Fruit fly (Drosophila melanogaster): ENCODE results near the gene GlcAT-S.

The GlcAT-S gene

dm6 chr2L:9576269-9576933 lies 39.9 kb upstream of the GlcAT-S start, which contains the start of gene Mtpalpha (continued):
- no peak for TF ChIP-seq shn (GFP tag; optimal IDR thresholded peaks at IDR 0.05)
- no peak for TF ChIP-seq zen (tag; optimal IDR thresholded peaks at IDR 0.05)
- peak; percentile 20 for TF ChIP-seq CG15269 (tag; optimal IDR thresholded peaks at IDR 0.05)
- TF ChIP-seq phol (tag; optimal IDR thresholded peaks at IDR 0.05), result peak; percentile 27
- peak; percentile 34 for TF ChIP-seq Side (GFP tag; optimal IDR thresholded peaks at IDR 0.05)
- no peak for TF ChIP-seq otp (GFP tag; IDR thresholded peaks at IDR 0.05)
- peak; percentile 48 for TF ChIP-seq CG13424 (tag; optimal IDR thresholded peaks at IDR 0.05)
- TF ChIP-seq CG5180 (GFP tag; optimal IDR thresholded peaks at IDR 0.05), result no peak
- TF ChIP-seq Ada2b (GFP tag; IDR thresholded peaks at IDR 0.05), result no peak
- TF ChIP-seq CG18011 (GFP tag; optimal IDR thresholded peaks at IDR 0.05), result no peak
- TF ChIP-seq gsb-n (tag; optimal IDR thresholded peaks at IDR 0.05), result no peak
- peak; percentile 58 for TF ChIP-seq Ets65A (GFP tag)
- TF ChIP-seq CG17361 (GFP tag; IDR thresholded peaks at IDR 0.05), result 0 out of 3 replicates have a peak, but pooled peaks have one; percentile 49
- TF ChIP-seq E2f1 (GFP tag; IDR thresholded peaks at IDR 0.05), result no peak
- TF ChIP-seq pros (GFP tag; optimal IDR thresholded peaks at IDR 0.05), result no peak
- TF ChIP-seq CG15601 (tag; optimal IDR thresholded peaks at IDR 0.05), result peak; percentile 39
- peak; percentile 38 for TF ChIP-seq CoRest (tag; optimal IDR thresholded peaks at IDR 0.05)
- no peak for TF ChIP-seq crc (GFP tag; optimal IDR thresholded peaks at IDR 0.05)
- TF ChIP-seq CG8290 (GFP tag; optimal IDR thresholded peaks at IDR 0.05), result peak; percentile 96
- TF ChIP-seq CG8290 (tag; optimal IDR thresholded peaks at IDR 0.05), result no peak
- peak; percentile 35 for TF ChIP-seq CG6854 (GFP tag; optimal IDR thresholded peaks at IDR 0.05)
- peak; percentile 71 for TF ChIP-seq CG6254 (GFP tag; optimal IDR thresholded peaks at IDR 0.05)
- no peak for TF ChIP-seq ranshi (GFP tag; IDR thresholded peaks at IDR 0.05)
- TF ChIP-seq ara (GFP tag; IDR thresholded peaks at IDR 0.05), result no peak
- peak; percentile 62; the same call in 1 of the 2 replicates for TF ChIP-seq NFAT (GFP tag; IDR thresholded peaks at IDR 0.05)
- no peak for TF ChIP-seq CG11695 (GFP tag; IDR thresholded peaks at IDR 0.05)
- no peak for TF ChIP-seq usp (GFP tag; optimal IDR thresholded peaks at IDR 0.05)
- peak; percentile 32 for TF ChIP-seq CG10209 (GFP tag; optimal IDR thresholded peaks at IDR 0.05)
- no peak for TF ChIP-seq da (GFP tag; optimal IDR thresholded peaks at IDR 0.05)
- no peak for TF ChIP-seq Hr51 (GFP tag; optimal IDR thresholded peaks at IDR 0.05)
- peak; percentile 20 for TF ChIP-seq CG3065 (GFP tag; optimal IDR thresholded peaks at IDR 0.05)
- peak in 1 of 2 experiments; percentile 13 for TF ChIP-seq Trl (optimal IDR thresholded peaks at IDR 0.05)
- peak; percentile 27 for TF ChIP-seq Trl (GFP tag; optimal IDR thresholded peaks at IDR 0.05)
- TF ChIP-seq Atf3 (GFP tag; optimal IDR thresholded peaks at IDR 0.05), result no peak
- TF ChIP-seq CG34376 (GFP tag; optimal IDR thresholded peaks at IDR 0.05), result peak; percentile 78
- no peak for TF ChIP-seq sens-2 (GFP tag; IDR thresholded peaks at IDR 0.05)
- TF ChIP-seq CG33213 (GFP tag; optimal IDR thresholded peaks at IDR 0.05), result peak; percentile 76
- peak; percentile 36; the same call in 1 of the 2 replicates for TF ChIP-seq rib (GFP tag; IDR thresholded peaks at IDR 0.05)
- TF ChIP-seq salm (tag; optimal IDR thresholded peaks at IDR 0.05), result peak; percentile 6
- TF ChIP-seq sqz (GFP tag; optimal IDR thresholded peaks at IDR 0.05), result peak; percentile 72
- peak; percentile 8 for TF ChIP-seq Sox100B (GFP tag; optimal IDR thresholded peaks at IDR 0.05)
- TF ChIP-seq CG4360 (GFP tag; IDR thresholded peaks at IDR 0.05), result no peak
- no peak for TF ChIP-seq gem (tag; optimal IDR thresholded peaks at IDR 0.05)
- no peak for TF ChIP-seq repo (GFP tag; optimal IDR thresholded peaks at IDR 0.05)
- TF ChIP-seq ssp (GFP tag; IDR thresholded peaks at IDR 0.05), result peak; percentile 47
- peak; percentile 63 for TF ChIP-seq vvl (GFP tag; IDR thresholded peaks at IDR 0.05)
- TF ChIP-seq chif (GFP tag; optimal IDR thresholded peaks at IDR 0.05), result peak; percentile 23 to 67
- TF ChIP-seq bowl (GFP tag; IDR thresholded peaks at IDR 0.05), result no peak; the same call in 1 of the 2 replicates
- TF ChIP-seq YL-1 (GFP tag; optimal IDR thresholded peaks at IDR 0.05), result peak; percentile 67
- TF ChIP-seq HmgD (GFP tag; optimal IDR thresholded peaks at IDR 0.05), result peak; percentile 20
- TF ChIP-seq CG12659 (GFP tag; optimal IDR thresholded peaks at IDR 0.05), result peak; percentile 61

Data from whole organism, embryonic.